Fruit fly (Drosophila melanogaster): ENCODE data around the gene CkIalpha.

The CkIalpha gene

dm6 chrX:12625594-12626274, 27.7 kb upstream of the CkIalpha start (continued):
- TF ChIP-seq CG17328 (GFP tag; IDR thresholded peaks at IDR 0.05) (no peak), nerfin-1 (tag; optimal IDR thresholded peaks at IDR 0.05) (no peak), bsh (GFP tag; optimal IDR thresholded peaks at IDR 0.05) (peak in 1 of 2 experiments; percentile 8), MESR4 (GFP tag; optimal IDR thresholded peaks at IDR 0.05) (no peak), CG14014 (GFP tag; IDR thresholded peaks at IDR 0.05) (no peak), sna (GFP tag; IDR thresholded peaks at IDR 0.05; ENCODE audit: partially characterized antibody) (no peak), CG9727 (GFP tag; optimal IDR thresholded peaks at IDR 0.05) (no peak), CG4617 (GFP tag; optimal IDR thresholded peaks at IDR 0.05; ENCODE audit: borderline replicate concordance) (no peak), CG8924 (tag; optimal IDR thresholded peaks at IDR 0.05) (no peak), grn (GFP tag; optimal IDR thresholded peaks at IDR 0.05) (no peak), Scr (GFP tag; IDR thresholded peaks at IDR 0.05; ENCODE audit: partially characterized antibody) (no peak), D (optimal IDR thresholded peaks at IDR 0.05) (no peak), D (GFP tag; optimal IDR thresholded peaks at IDR 0.05) (no peak), pros (GFP tag; optimal IDR thresholded peaks at IDR 0.05) (peak; percentile 41), Med (GFP tag) (peak; percentile 18), dmrt11E (tag; optimal IDR thresholded peaks at IDR 0.05) (peak; percentile 28), grau (tag; optimal IDR thresholded peaks at IDR 0.05) (peak; percentile 80), CG6254 (GFP tag; optimal IDR thresholded peaks at IDR 0.05) (no peak), caup (GFP tag; optimal IDR thresholded peaks at IDR 0.05; ENCODE audit: severe bottlenecking) (no peak), HmgD (GFP tag; optimal IDR thresholded peaks at IDR 0.05) (no peak), CG4404 (GFP tag; IDR thresholded peaks at IDR 0.05) (no peak), salm (tag; optimal IDR thresholded peaks at IDR 0.05) (no peak), CG6689 (GFP tag; IDR thresholded peaks at IDR 0.05) (no peak), Vsx1 (GFP tag; optimal IDR thresholded peaks at IDR 0.05) (no peak), H2.0 (GFP tag; IDR thresholded peaks at IDR 0.05) (no peak), mld (GFP tag; IDR thresholded peaks at IDR 0.05; ENCODE audit: partially characterized antibody) (no peak), CG31388 (GFP tag; optimal IDR thresholded peaks at IDR 0.05) (no peak), trem (tag; optimal IDR thresholded peaks at IDR 0.05) (no peak), wor (GFP tag; IDR thresholded peaks at IDR 0.05) (no peak), Six4 (GFP tag; optimal IDR thresholded peaks at IDR 0.05) (no peak), CG3163 (GFP tag; optimal IDR thresholded peaks at IDR 0.05) (no peak), gem (tag; optimal IDR thresholded peaks at IDR 0.05) (peak; percentile 16), Xrp1 (GFP tag; IDR thresholded peaks at IDR 0.05) (peak; percentile 28; the same call in 1 of the 2 replicates), CG2889 (GFP tag; IDR thresholded peaks at IDR 0.05) (no peak), Dip3 (GFP tag; optimal IDR thresholded peaks at IDR 0.05) (no peak), CG17186 (GFP tag; optimal IDR thresholded peaks at IDR 0.05) (no peak), pb (GFP tag; optimal IDR thresholded peaks at IDR 0.05) (no peak), fru (optimal IDR thresholded peaks at IDR 0.05) (no peak), Neu2 (GFP tag; optimal IDR thresholded peaks at IDR 0.05; ENCODE audit: borderline replicate concordance) (no peak), CG12299 (tag; optimal IDR thresholded peaks at IDR 0.05) (no peak), row (GFP tag; IDR thresholded peaks at IDR 0.05) (peak; percentile 55), org-1 (GFP tag; optimal IDR thresholded peaks at IDR 0.05) (no peak)

All from whole organism, embryonic.